Fruit fly (Drosophila melanogaster): ENCODE data around the gene CG5521.
A peak's percentile ranks its signal among the peaks of the same experiment; 100 is the strongest.

- TF ChIP-seq acj6 (GFP tag; optimal IDR thresholded peaks at IDR 0.05) (no peak), fd85E (GFP tag; optimal IDR thresholded peaks at IDR 0.05) (no peak), spab (GFP tag; optimal IDR thresholded peaks at IDR 0.05) (no peak), Hr39 (GFP tag; optimal IDR thresholded peaks at IDR 0.05) (no peak), CG6854 (GFP tag; optimal IDR thresholded peaks at IDR 0.05) (peak; percentile 50), CG34406 (GFP tag; optimal IDR thresholded peaks at IDR 0.05) (no peak), Gug (GFP tag; IDR thresholded peaks at IDR 0.05) (no peak), CG6808 (GFP tag; optimal IDR thresholded peaks at IDR 0.05) (no peak), eg (GFP tag; IDR thresholded peaks at IDR 0.05) (0 out of 3 replicates have a peak, but pooled peaks have one; percentile 22), CG16779 (tag; optimal IDR thresholded peaks at IDR 0.05) (no peak), Hr4 (GFP tag; optimal IDR thresholded peaks at IDR 0.05) (no peak), pdm3 (GFP tag; optimal IDR thresholded peaks at IDR 0.05) (no peak), Eip78C (GFP tag) (no peak), CG3032 (tag; optimal IDR thresholded peaks at IDR 0.05) (no peak)
These were observed 6.2 kb upstream of the CG5521 start for dm6 chr3R:26960496-26960895.
